Worm (Caenorhabditis elegans) whole organism, L4 larva: Measurements from ENCODE around the gene lem-2.

Source experiments
- F10B5.3 ChIP-seq: sonication (generic microtip); optimal IDR thresholded peaks from 2 replicates; lab custom pipeline; 2016; ENCODE audit warnings: mild to moderate bottlenecking, missing genetic modification characterization, missing compliant biosample characterization
- F26F4.8 ChIP-seq: fragments of 200-800 bp; sonication (Bioruptor generic); conservative IDR thresholded peaks from 2 replicates; pipeline ENCODE4 v1.3.6; 2022; ENCODE audit warnings: missing genetic modification characterization, missing compliant biosample characterization
- F49E8.2 ChIP-seq: sonication (generic microtip); optimal IDR thresholded peaks from 2 replicates; lab custom pipeline; 2016; ENCODE audit warnings: missing compliant biosample characterization, mild to moderate bottlenecking, missing genetic modification characterization, borderline replicate concordance
- R02D3.7 ChIP-seq: fragments of 150-350 bp; sonication (generic microtip); optimal IDR thresholded peaks from 3 replicates; lab custom pipeline; 2014; ENCODE audit warnings: missing biosample characterization, missing genetic modification characterization
- Y105C5A.15 ChIP-seq: fragments of 200-800 bp; sonication (Bioruptor generic); IDR thresholded peaks from 2 replicates; pipeline ENCODE4 v1.3.6; 2022; ENCODE audit warnings: missing genetic modification characterization, missing compliant biosample characterization
- Y75B8A.6 ChIP-seq: fragments of 200-800 bp; sonication (Bioruptor generic); IDR thresholded peaks from 2 replicates; pipeline ENCODE4 v1.3.6; 2022; ENCODE audit warnings: missing genetic modification reagents, missing genetic modification characterization, missing compliant biosample characterization
- ZK337.2 ChIP-seq: fragments of 200-800 bp; sonication (Bioruptor generic); IDR thresholded peaks from 2 replicates; pipeline ENCODE4 v1.3.6; 2022; ENCODE audit warnings: missing genetic modification reagents, missing genetic modification characterization, missing compliant biosample characterization
- aha-1 ChIP-seq: fragments of 150-350 bp; peaks from one replicate; lab custom pipeline; 2014; ENCODE audit warnings: missing biosample characterization, missing genetic modification characterization
- aly-2 ChIP-seq: sonication (generic microtip); optimal IDR thresholded peaks from 2 replicates; lab custom pipeline; 2018; ENCODE audit warnings: missing biosample characterization, missing genetic modification characterization
- ama-1 ChIP-seq: fragments of 150-350 bp; optimal IDR thresholded peaks from 2 replicates; lab custom pipeline; 2014; ENCODE audit warnings: inconsistent platforms, mixed read lengths
- arid-1 ChIP-seq: fragments of 200-800 bp; sonication (Bioruptor generic); conservative IDR thresholded peaks from 2 replicates; pipeline ENCODE4 v1.3.6; 2022; ENCODE audit warnings: missing genetic modification reagents, missing genetic modification characterization, missing compliant biosample characterization
- ceh-28 ChIP-seq: fragments of 150-350 bp; optimal IDR thresholded peaks from 2 replicates; lab custom pipeline; 2014; ENCODE audit warnings: missing biosample characterization, missing genetic modification reagents, missing genetic modification characterization
- ceh-32 ChIP-seq: sonication (generic microtip); optimal IDR thresholded peaks from 2 replicates; lab custom pipeline; 2016; ENCODE audit warnings: mild to moderate bottlenecking, missing genetic modification characterization, missing compliant biosample characterization; ENCODE audit not compliant: poor library complexity
- ceh-82 ChIP-seq: sonication (generic microtip); optimal IDR thresholded peaks from 2 replicates; lab custom pipeline; 2017; ENCODE audit warnings: missing biosample characterization, missing genetic modification characterization
- cey-2 ChIP-seq: sonication (generic microtip); optimal IDR thresholded peaks from 3 replicates; lab custom pipeline; 2017; ENCODE audit warnings: missing genetic modification characterization, mild to moderate bottlenecking, missing compliant biosample characterization, antibody characterized with exemption, borderline replicate concordance; ENCODE audit not compliant: insufficient read depth
- ctbp-1 ChIP-seq: fragments of 200-800 bp; sonication (Bioruptor generic); IDR thresholded peaks from 2 replicates; pipeline ENCODE4 v1.3.6; 2022; ENCODE audit warnings: missing genetic modification reagents, missing genetic modification characterization, missing compliant biosample characterization
- daf-12 ChIP-seq: fragments of 150-350 bp; optimal IDR thresholded peaks from 2 replicates; lab custom pipeline; 2014; ENCODE audit warnings: missing biosample characterization, missing genetic modification reagents, missing genetic modification characterization
- daf-16 ChIP-seq, 3 experiments: sonication (generic microtip); optimal IDR thresholded peaks; 2 replicates each; lab custom pipeline; 2016 to 2017; ENCODE audit warnings: missing genetic modification characterization in 3 of 3, missing genetic modification reagents in 3 of 3, mild to moderate bottlenecking in 2 of 3, missing compliant biosample characterization in 2 of 3, missing biosample characterization in 1 of 3, moderate library complexity in 1 of 3
- dmd-9 ChIP-seq: fragments of 200-800 bp; sonication (Bioruptor generic); IDR thresholded peaks from 2 replicates; pipeline ENCODE4 v1.3.6; 2022; ENCODE audit warnings: missing genetic modification reagents, missing genetic modification characterization, missing compliant biosample characterization
- egl-43 ChIP-seq: fragments of 200-800 bp; sonication (Bioruptor generic); IDR thresholded peaks from 2 replicates; pipeline ENCODE4 v1.3.6; 2022; ENCODE audit warnings: missing genetic modification reagents, missing genetic modification characterization, missing compliant biosample characterization
- fos-1 ChIP-seq: fragments of 150-350 bp; optimal IDR thresholded peaks from 2 replicates; lab custom pipeline; 2014; ENCODE audit warnings: missing biosample characterization, missing genetic modification characterization
- hlh-11 ChIP-seq: fragments of 200-800 bp; sonication (Bioruptor generic); optimal IDR thresholded peaks from 2 replicates; lab custom pipeline; 2018; ENCODE audit warnings: mild to moderate bottlenecking, missing genetic modification characterization, missing compliant biosample characterization
- hlh-30 ChIP-seq: sonication (generic microtip); optimal IDR thresholded peaks from 2 replicates; lab custom pipeline; 2017; ENCODE audit warnings: antibody characterized with exemption, mild to moderate bottlenecking, missing genetic modification characterization, missing compliant biosample characterization; ENCODE audit not compliant: insufficient read depth
- lin-1 ChIP-seq: fragments of 200-800 bp; sonication (Bioruptor generic); IDR thresholded peaks from 2 replicates; pipeline ENCODE4 v1.3.6; 2022; ENCODE audit warnings: missing genetic modification reagents, missing genetic modification characterization, missing compliant biosample characterization
- lin-13 ChIP-seq: fragments of 150-350 bp; optimal IDR thresholded peaks from 2 replicates; lab custom pipeline; 2014; ENCODE audit warnings: missing biosample characterization, missing genetic modification reagents, missing genetic modification characterization
- lin-15B ChIP-seq: fragments of 150-350 bp; sonication (generic microtip); optimal IDR thresholded peaks from 3 replicates; lab custom pipeline; 2014; ENCODE audit warnings: missing biosample characterization, missing genetic modification characterization
- lin-38 ChIP-seq: fragments of 200-800 bp; sonication (Bioruptor generic); IDR thresholded peaks from 2 replicates; pipeline ENCODE4 v1.3.6; 2022; ENCODE audit warnings: missing genetic modification reagents, missing genetic modification characterization, missing compliant biosample characterization
- lin-39 ChIP-seq: fragments of 150-350 bp; optimal IDR thresholded peaks from 2 replicates; lab custom pipeline; 2014; ENCODE audit warnings: missing biosample characterization, missing genetic modification reagents, missing genetic modification characterization
- lir-3 ChIP-seq: sonication (generic microtip); optimal IDR thresholded peaks from 2 replicates; lab custom pipeline; 2016; ENCODE audit warnings: mild to moderate bottlenecking, missing genetic modification characterization, missing compliant biosample characterization
- lsy-2 ChIP-seq, 2 experiments: fragments of 150-350 bp in 1 of 2; sonication (generic microtip) in 1 of 2; optimal IDR thresholded peaks; 2 replicates each; lab custom pipeline; 2014 to 2017; ENCODE audit warnings: missing biosample characterization in 2 of 2, missing genetic modification characterization in 2 of 2
- madf-5 ChIP-seq, 2 experiments: fragments of 200-800 bp; sonication (Bioruptor generic); IDR thresholded peaks; 2 replicates each; pipeline ENCODE4 v1.3.6; 2022; ENCODE audit warnings: missing compliant biosample characterization in 2 of 2, missing genetic modification characterization in 2 of 2
- madf-9 ChIP-seq: fragments of 200-800 bp; sonication (Bioruptor generic); conservative IDR thresholded peaks from 2 replicates; pipeline ENCODE4 v1.3.6; 2022; ENCODE audit warnings: missing genetic modification reagents, missing genetic modification characterization, missing compliant biosample characterization
- mep-1 ChIP-seq: fragments of 150-350 bp; sonication (generic microtip); optimal IDR thresholded peaks from 3 replicates; lab custom pipeline; 2014; ENCODE audit warnings: missing biosample characterization, missing genetic modification characterization
- mes-2 ChIP-seq: sonication (generic microtip); optimal IDR thresholded peaks from 2 replicates; lab custom pipeline; 2016; ENCODE audit warnings: missing genotype, mild to moderate bottlenecking, missing genetic modification characterization, missing compliant biosample characterization; ENCODE audit not compliant: poor library complexity, severe bottlenecking
- mxl-2 ChIP-seq: fragments of 200-800 bp; sonication (Bioruptor generic); conservative IDR thresholded peaks from 2 replicates; pipeline ENCODE4 v1.3.6; 2022; ENCODE audit warnings: missing genetic modification reagents, missing genetic modification characterization, missing compliant biosample characterization
- nhr-10 ChIP-seq: fragments of 150-350 bp; optimal IDR thresholded peaks from 2 replicates; lab custom pipeline; 2014; ENCODE audit warnings: missing biosample characterization, missing genetic modification characterization
- nhr-11 ChIP-seq: fragments of 150-350 bp; optimal IDR thresholded peaks from 2 replicates; lab custom pipeline; 2014; ENCODE audit warnings: missing biosample characterization, missing genetic modification characterization
- nhr-25 ChIP-seq: sonication (generic microtip); optimal IDR thresholded peaks from 2 replicates; lab custom pipeline; 2017; ENCODE audit warnings: missing genetic modification characterization, mild to moderate bottlenecking, missing compliant biosample characterization, antibody characterized with exemption, moderate library complexity, borderline replicate concordance; ENCODE audit not compliant: insufficient read depth
- nhr-76 ChIP-seq: fragments of 150-350 bp; optimal IDR thresholded peaks from 2 replicates; lab custom pipeline; 2014; ENCODE audit warnings: missing biosample characterization, missing genetic modification characterization
- nhr-77 ChIP-seq: fragments of 150-350 bp; optimal IDR thresholded peaks from 2 replicates; lab custom pipeline; 2014; ENCODE audit warnings: missing biosample characterization, missing genetic modification characterization
- php-3 ChIP-seq: fragments of 200-800 bp; sonication (Bioruptor generic); IDR thresholded peaks from 2 replicates; pipeline ENCODE4 v1.3.6; 2022; ENCODE audit warnings: missing genetic modification reagents, missing genetic modification characterization, missing compliant biosample characterization
- snpc-1.2 ChIP-seq: fragments of 200-800 bp; sonication (Bioruptor generic); IDR thresholded peaks from 2 replicates; pipeline ENCODE4 v1.3.6; 2022; ENCODE audit warnings: missing genetic modification reagents, missing genetic modification characterization, missing compliant biosample characterization
- snpc-4 ChIP-seq: fragments of 150-350 bp; optimal IDR thresholded peaks from 2 replicates; lab custom pipeline; 2014; ENCODE audit warnings: missing biosample characterization, missing genetic modification characterization
- spr-3 ChIP-seq: fragments of 200-800 bp; sonication (Bioruptor generic); optimal IDR thresholded peaks from 2 replicates; lab custom pipeline; 2018; ENCODE audit warnings: mild to moderate bottlenecking, missing genetic modification characterization, missing compliant biosample characterization
- tra-1 ChIP-seq: fragments of 200-800 bp; sonication (Bioruptor generic); IDR thresholded peaks from 2 replicates; pipeline ENCODE4 v1.3.6; 2022; ENCODE audit warnings: missing genetic modification reagents, missing genetic modification characterization, missing compliant biosample characterization
- unc-130 ChIP-seq: sonication (generic microtip); optimal IDR thresholded peaks from 2 replicates; lab custom pipeline; 2016; ENCODE audit warnings: missing genetic modification reagents, missing genetic modification characterization, missing compliant biosample characterization
- unc-39 ChIP-seq: sonication (generic microtip); optimal IDR thresholded peaks from 2 replicates; lab custom pipeline; 2017; ENCODE audit warnings: missing biosample characterization, missing genetic modification characterization
- unc-62 ChIP-seq, 3 experiments: fragments of 150-350 bp in 1 of 3; sonication (generic microtip); optimal IDR thresholded peaks in 2 of 3; peaks in 1 of 3; 1 replicate in 1 of 3; 2 replicates in 2 of 3; lab custom pipeline; 2014 to 2017; ENCODE audit warnings: missing biosample characterization in 3 of 3, missing genetic modification characterization in 3 of 3, missing genetic modification reagents in 3 of 3, missing genotype in 1 of 3
- zag-1 ChIP-seq: fragments of 150-350 bp; optimal IDR thresholded peaks from 2 replicates; lab custom pipeline; 2014; ENCODE audit warnings: missing biosample characterization, missing genetic modification characterization
- ztf-11 ChIP-seq: fragments of 150-350 bp; optimal IDR thresholded peaks from 2 replicates; lab custom pipeline; 2014; ENCODE audit warnings: missing biosample characterization, missing genetic modification characterization

Gene lem-2

ce11 chrII:14050506-14050905, 12.7 kb upstream of the lem-2 start (continued):
- TF ChIP-seq mxl-2 (GFP tag; lab: Robert Waterston, UW) (no peak), arid-1 (GFP tag; lab: Robert Waterston, UW) (no peak), lin-38 (GFP tag; lab: Robert Waterston, UW) (peak; percentile 91), ceh-28 (tag; lab: Kevin White, UChicago) (no peak), Y105C5A.15 (GFP tag; lab: Robert Waterston, UW) (no peak), ZK337.2 (GFP tag; lab: Robert Waterston, UW) (no peak), spr-3 (no peak), aly-2 (tag; lab: Kevin White, UChicago) (no peak), F49E8.2 (tag; lab: Kevin White, UChicago) (no peak), unc-130 (GFP tag; lab: Kevin White, UChicago) (no peak), madf-9 (no peak), ama-1 (lab: Kevin White, UChicago) (no peak), php-3 (no peak), cey-2 (no peak), lin-13 (GFP tag; lab: Kevin White, UChicago) (peak; percentile 13), nhr-25 (tag; lab: Kevin White, UChicago) (peak; percentile 44), daf-12 (tag; lab: Kevin White, UChicago) (no peak), fos-1 (no peak), lin-39 (tag; lab: Kevin White, UChicago) (no peak), nhr-77 (tag; lab: Kevin White, UChicago) (peak; percentile 85), mep-1 (peak; percentile 67), snpc-1.2 (GFP tag; lab: Robert Waterston, UW) (no peak), F10B5.3 (tag; lab: Kevin White, UChicago) (no peak), unc-39 (tag; lab: Kevin White, UChicago) (no peak), hlh-11 (tag; lab: Kevin White, UChicago) (peak; percentile 96), ctbp-1 (GFP tag; lab: Robert Waterston, UW) (no peak), lir-3 (tag; lab: Kevin White, UChicago) (no peak), tra-1 (GFP tag; lab: Robert Waterston, UW) (peak; percentile 74), zag-1 (tag; lab: Kevin White, UChicago) (no peak), nhr-10 (tag; lab: Kevin White, UChicago) (peak; percentile 55), egl-43 (no peak), ztf-11 (no peak), ceh-32 (tag; lab: Kevin White, UChicago) (no peak), madf-5 (GFP tag; IDR thresholded peaks at IDR 0.05; lab: Robert Waterston, UW) (0 out of 4 replicates have a peak, but pooled peaks of 1 of the 2 experiments have one; percentile 14), lsy-2 (tag; optimal IDR thresholded peaks at IDR 0.05; lab: Kevin White, UChicago) (peak in 1 of 2 experiments; percentile 61), Y75B8A.6 (GFP tag; lab: Robert Waterston, UW) (no peak), lin-15B (tag; lab: Kevin White, UChicago) (no peak), R02D3.7 (tag; lab: Kevin White, UChicago) (no peak), snpc-4 (tag; lab: Kevin White, UChicago) (no peak), nhr-11 (tag; lab: Kevin White, UChicago) (peak; percentile 51), lin-1 (GFP tag; lab: Robert Waterston, UW) (0 out of 2 replicates have a peak, but pooled peaks have one; percentile 48), aha-1 (tag; lab: Kevin White, UChicago) (no peak), hlh-30 (peak; percentile 86), ceh-82 (tag; lab: Kevin White, UChicago) (no peak), nhr-76 (tag; lab: Kevin White, UChicago) (no peak), unc-62 (GFP tag; optimal IDR thresholded peaks at IDR 0.05 in 1 of 2; lab: Kevin White, UChicago) (peak in 1 of 2 experiments; percentile 44), unc-62 (tag; optimal IDR thresholded peaks at IDR 0.05; lab: Kevin White, UChicago) (no peak), mes-2 (tag; lab: Kevin White, UChicago) (peak; percentile 55), daf-16 (GFP tag; optimal IDR thresholded peaks at IDR 0.05; lab: Kevin White, UChicago) (peak in 1 of 2 experiments; percentile 61), daf-16 (tag; optimal IDR thresholded peaks at IDR 0.05; lab: Kevin White, UChicago) (peak; percentile 79), F26F4.8 (GFP tag; lab: Robert Waterston, UW) (no peak), dmd-9 (GFP tag; lab: Robert Waterston, UW) (no peak)
